Worm (Caenorhabditis elegans): ENCODE data around the gene lec-11.
"Not testable (repeated sequence)": the region's sequence is repeated elsewhere in the genome, so short reads cannot be mapped to it uniquely, and the experiment has no call there.

Gene lec-11

ce11 chrIV:6599447-6599846 lies 9.5 kb upstream of the lec-11 start, which contains the start of gene F38A5.8:
F38A5.8 (plus strand) TSS chrIV:6599747.
- TF ChIP-seq elt-3 (tag; optimal IDR thresholded peaks at IDR 0.05): no peak
- no peak for TF ChIP-seq nhr-129 (tag; optimal IDR thresholded peaks at IDR 0.05)
- no peak for TF ChIP-seq nhr-10 (tag; optimal IDR thresholded peaks at IDR 0.05)
- no peak for TF ChIP-seq ama-1 (optimal IDR thresholded peaks at IDR 0.05)
- TF ChIP-seq nhr-12 (tag; optimal IDR thresholded peaks at IDR 0.05): no peak
- TF ChIP-seq snpc-4 (tag; optimal IDR thresholded peaks at IDR 0.05): no peak
- TF ChIP-seq skn-1 (tag; optimal IDR thresholded peaks at IDR 0.05): no peak
- no peak for TF ChIP-seq nhr-23 (tag; optimal IDR thresholded peaks at IDR 0.05)
- TF ChIP-seq ceh-82 (tag; optimal IDR thresholded peaks at IDR 0.05): no peak
- no peak for TF ChIP-seq nhr-21 (tag; optimal IDR thresholded peaks at IDR 0.05)
- no peak for TF ChIP-seq ztf-11 (tag; optimal IDR thresholded peaks at IDR 0.05)
- TF ChIP-seq dmd-4 (tag; optimal IDR thresholded peaks at IDR 0.05): no peak
- no peak for TF ChIP-seq C34F6.9 (tag; optimal IDR thresholded peaks at IDR 0.05)

ce11 chrIV:6598740-6599139 lies 8.8 kb upstream of the lec-11 start, which contains the start of gene nspb-5:
nspb-5 (plus strand) TSS chrIV:6599040.
- not testable (repeated sequence) for TF ChIP-seq sma-9 (GFP tag; optimal IDR thresholded peaks at IDR 0.05); sma-9 (tag; optimal IDR thresholded peaks at IDR 0.05); zag-1 (tag; optimal IDR thresholded peaks at IDR 0.05); ceh-82 (tag; optimal IDR thresholded peaks at IDR 0.05)

- not testable (repeated sequence) for TF ChIP-seq R02D3.7, nhr-11, nhr-237 (tag; optimal IDR thresholded peaks at IDR 0.05)
Observed at ce11 chrIV:6597918-6598317, 8.0 kb upstream of the lec-11 start, which contains the start of gene nspb-4. nspb-4 (plus strand) TSS chrIV:6598218.

ce11 chrIV:6597298-6597697 lies 7.3 kb upstream of the lec-11 start, which contains the start of gene F38A5.6:
F38A5.6 (minus strand) TSS chrIV:6597398.
- TF ChIP-seq snpc-4 (tag; optimal IDR thresholded peaks at IDR 0.05) (no peak), ceh-82 (tag; optimal IDR thresholded peaks at IDR 0.05) (no peak), F13H6.1 (tag; optimal IDR thresholded peaks at IDR 0.05) (no peak), lin-39 (tag; optimal IDR thresholded peaks at IDR 0.05) (no peak), mdl-1 (tag; optimal IDR thresholded peaks at IDR 0.05) (no peak), elt-1 (tag; optimal IDR thresholded peaks at IDR 0.05) (no peak), fos-1 (tag; optimal IDR thresholded peaks at IDR 0.05) (no peak), alr-1 (tag; optimal IDR thresholded peaks at IDR 0.05) (no peak), nhr-6 (tag; optimal IDR thresholded peaks at IDR 0.05) (no peak), Y55F3AM.14 (GFP tag; optimal IDR thresholded peaks at IDR 0.05) (no peak), nhr-12 (tag; optimal IDR thresholded peaks at IDR 0.05) (no peak), nhr-129 (tag; optimal IDR thresholded peaks at IDR 0.05) (no peak), ztf-4 (tag; optimal IDR thresholded peaks at IDR 0.05) (no peak), nhr-25 (tag; optimal IDR thresholded peaks at IDR 0.05) (no peak)

- TF ChIP-seq mab-5 (tag; optimal IDR thresholded peaks at IDR 0.05) (no peak), snpc-4 (tag; optimal IDR thresholded peaks at IDR 0.05) (no peak), nhr-23 (tag; optimal IDR thresholded peaks at IDR 0.05) (no peak), egl-27 (tag; optimal IDR thresholded peaks at IDR 0.05) (no peak), blmp-1 (tag; optimal IDR thresholded peaks at IDR 0.05; ENCODE audit: insufficient read depth) (no peak), F13H6.1 (tag; optimal IDR thresholded peaks at IDR 0.05) (no peak), nhr-10 (tag; optimal IDR thresholded peaks at IDR 0.05) (no peak), Y55F3AM.14 (GFP tag; optimal IDR thresholded peaks at IDR 0.05) (no peak), unc-55 (GFP tag; optimal IDR thresholded peaks at IDR 0.05) (no peak), C34F6.9 (tag; optimal IDR thresholded peaks at IDR 0.05) (no peak), gmeb-1 (tag; optimal IDR thresholded peaks at IDR 0.05) (no peak), ztf-1 (GFP tag; conservative IDR thresholded peaks at IDR 0.05) (no peak), unc-39 (tag; optimal IDR thresholded peaks at IDR 0.05) (no peak), nhr-6 (tag; optimal IDR thresholded peaks at IDR 0.05) (no peak), lin-11 (tag; optimal IDR thresholded peaks at IDR 0.05) (no peak), R02D3.7 (tag; optimal IDR thresholded peaks at IDR 0.05) (no peak), dmd-4 (tag; optimal IDR thresholded peaks at IDR 0.05) (no peak), skn-1 (tag; optimal IDR thresholded peaks at IDR 0.05) (no peak), lin-39 (tag; optimal IDR thresholded peaks at IDR 0.05) (no peak), sma-3 (GFP tag; optimal IDR thresholded peaks at IDR 0.05) (no peak)
Observed at ce11 chrIV:6595912-6596311, 6.0 kb upstream of the lec-11 start, which contains the start of gene F38A5.22. F38A5.22 (minus strand) TSS chrIV:6595940.

All from whole organism, L2 larva.